Fruit fly (Drosophila melanogaster): ENCODE results near the gene UQCR-Q.

DNA sequence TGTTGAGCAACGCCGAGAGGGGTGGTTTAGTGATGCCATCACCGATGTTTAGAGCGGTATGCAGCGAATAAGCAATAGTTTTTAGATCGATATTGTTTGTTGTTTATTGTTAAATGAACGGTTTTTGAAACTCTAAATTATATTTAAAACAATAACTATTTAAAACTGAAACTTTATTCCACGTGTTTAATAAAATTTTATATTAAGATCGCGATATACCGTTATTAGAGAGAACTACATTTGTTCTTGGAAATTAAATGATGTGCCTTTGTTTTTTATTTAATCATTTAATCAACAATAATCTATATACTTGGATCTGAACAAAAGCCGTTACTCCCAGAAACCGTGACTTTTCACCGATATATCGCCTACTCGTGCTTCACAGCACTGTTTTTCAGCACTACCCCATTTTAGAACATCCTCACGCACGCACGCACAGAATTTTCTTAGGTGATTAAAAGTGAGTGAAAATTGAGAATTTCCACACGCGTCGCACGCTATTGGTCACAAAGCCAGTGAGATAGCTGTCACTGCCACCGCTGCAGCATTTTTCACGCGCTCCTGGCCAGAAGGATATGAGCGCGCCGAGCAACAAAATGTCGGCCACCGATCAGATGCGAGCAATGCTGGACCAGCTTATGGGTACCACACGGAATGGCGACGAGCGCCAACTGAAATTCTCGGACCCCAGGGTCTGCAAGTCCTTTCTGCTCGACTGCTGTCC is 39.5 kb downstream of the UQCR-Q start, which contains the start of the genes U4-U6-60K and CG7564:
- TF ChIP-seq cic (GFP tag; optimal IDR thresholded peaks at IDR 0.05) = no peak
- peak; percentile 81 for TF ChIP-seq Crg-1 (GFP tag; optimal IDR thresholded peaks at IDR 0.05)
- peak; percentile 52 for TF ChIP-seq tj (GFP tag; optimal IDR thresholded peaks at IDR 0.05)
- peak; percentile 79 for TF ChIP-seq Clk (GFP tag; optimal IDR thresholded peaks at IDR 0.05)
- peak; percentile 68 for TF ChIP-seq CG7101 (tag; optimal IDR thresholded peaks at IDR 0.05)
- TF ChIP-seq pad (GFP tag; optimal IDR thresholded peaks at IDR 0.05) = peak; percentile 80
- TF ChIP-seq toe (GFP tag; optimal IDR thresholded peaks at IDR 0.05) = peak; percentile 77
- no peak for TF ChIP-seq kay (GFP tag; ENCODE audit: borderline replicate concordance)
- peak; percentile 54 for TF ChIP-seq CG7045 (GFP tag; optimal IDR thresholded peaks at IDR 0.05)
- TF ChIP-seq Mnt (GFP tag; optimal IDR thresholded peaks at IDR 0.05) = peak; percentile 64
- peak; percentile 68 for TF ChIP-seq CG5204 (GFP tag; optimal IDR thresholded peaks at IDR 0.05)
